Worm (Caenorhabditis elegans): ENCODE results near the gene mcm-2.

ce11 chrII:11998903-11999302 lies 7.5 kb downstream of the mcm-2 start, which contains the start of gene Y17G7B.23:
- TF ChIP-seq nhr-237 (tag; optimal IDR thresholded peaks at IDR 0.05) (no peak), nhr-11 (tag; optimal IDR thresholded peaks at IDR 0.05) (no peak), nhr-12 (tag; optimal IDR thresholded peaks at IDR 0.05) (no peak), ama-1 (optimal IDR thresholded peaks at IDR 0.05) (no peak), jun-1 (tag; optimal IDR thresholded peaks at IDR 0.05) (no peak), pha-4 (tag; optimal IDR thresholded peaks at IDR 0.05) (no peak)
